Fruit fly (Drosophila melanogaster) whole organism, embryonic: ENCODE data around the gene mRpL32.

Experiments used
- Adf1 ChIP-seq: fragments of 200-800 bp; sonication (Bioruptor generic); IDR thresholded peaks from 2 replicates; pipeline ENCODE4 v1.3.6; 2022; ENCODE audit warnings: missing biosample characterization, missing genetic modification characterization
- Blimp-1 ChIP-seq: fragments of 200-800 bp; sonication (Bioruptor generic); optimal IDR thresholded peaks from 3 replicates; lab custom pipeline; 2018; ENCODE audit warnings: missing biosample characterization, missing genetic modification characterization, mild to moderate bottlenecking, moderate library complexity, missing genetic modification reagents
- C15 ChIP-seq: fragments of 200-800 bp; sonication (Bioruptor generic); IDR thresholded peaks from 3 replicates; pipeline ENCODE4 v1.3.6; 2022; ENCODE audit warnings: missing biosample characterization, missing genetic modification characterization
- CG10274 ChIP-seq: fragments of 200-800 bp; sonication (Bioruptor generic); optimal IDR thresholded peaks from 3 replicates; lab custom pipeline; 2017; ENCODE audit warnings: missing biosample characterization, mild to moderate bottlenecking, missing genetic modification characterization
- CG10431 ChIP-seq: fragments of 200-800 bp; sonication (Bioruptor generic); optimal IDR thresholded peaks from 3 replicates; lab custom pipeline; 2018; ENCODE audit warnings: missing biosample characterization, mild to moderate bottlenecking, missing genetic modification characterization
- CG10565 ChIP-seq: fragments of 200-800 bp; sonication (Bioruptor generic); optimal IDR thresholded peaks from 3 replicates; lab custom pipeline; 2016; ENCODE audit warnings: missing biosample characterization, mild to moderate bottlenecking, missing genetic modification characterization
- CG10979 ChIP-seq: fragments of 200-800 bp; sonication (Bioruptor generic); optimal IDR thresholded peaks from 2 replicates; lab custom pipeline; 2018; ENCODE audit warnings: missing biosample characterization, mild to moderate bottlenecking, missing genetic modification characterization, moderate library complexity
- CG11456 ChIP-seq: fragments of 200-800 bp; sonication (Bioruptor generic); IDR thresholded peaks from 3 replicates; pipeline ENCODE4 v1.3.6; 2022; ENCODE audit warnings: missing biosample characterization, missing genetic modification characterization
- CG11696 ChIP-seq: fragments of 200-800 bp; sonication (Bioruptor generic); IDR thresholded peaks from 2 replicates; pipeline ENCODE4 v1.3.6; 2022; ENCODE audit warnings: missing biosample characterization, missing genetic modification characterization
- CG13424 ChIP-seq: fragments of 200-800 bp; sonication (Bioruptor generic); optimal IDR thresholded peaks from 2 replicates; lab custom pipeline; 2019; ENCODE audit warnings: missing biosample characterization, mild to moderate bottlenecking, missing genetic modification characterization, moderate library complexity
- CG14014 ChIP-seq: fragments of 200-800 bp; sonication (Bioruptor generic); IDR thresholded peaks from 2 replicates; pipeline ENCODE4 v1.3.6; 2022; ENCODE audit warnings: missing biosample characterization, missing genetic modification characterization
- CG17186 ChIP-seq: fragments of 200-800 bp; sonication (Bioruptor generic); optimal IDR thresholded peaks from 3 replicates; lab custom pipeline; 2017; ENCODE audit warnings: missing biosample characterization, missing genetic modification reagents, missing genetic modification characterization
- CG18619 ChIP-seq: fragments of 200-800 bp; sonication (Bioruptor generic); optimal IDR thresholded peaks from 3 replicates; lab custom pipeline; 2017; ENCODE audit warnings: missing biosample characterization, mild to moderate bottlenecking, missing genetic modification characterization
- CG31365 ChIP-seq: fragments of 200-800 bp; sonication (Bioruptor generic); optimal IDR thresholded peaks from 2 replicates; lab custom pipeline; 2018; ENCODE audit warnings: missing biosample characterization, mild to moderate bottlenecking, missing genetic modification characterization
- CG33213 ChIP-seq: fragments of 200-800 bp; sonication (Bioruptor generic); optimal IDR thresholded peaks from 3 replicates; lab custom pipeline; 2016; ENCODE audit warnings: missing biosample characterization, missing genetic modification characterization
- CG34224 ChIP-seq: fragments of 200-800 bp; sonication (Bioruptor generic); IDR thresholded peaks from 3 replicates; pipeline ENCODE4 v1.3.6; 2022; ENCODE audit warnings: missing biosample characterization, missing genetic modification characterization; ENCODE audit not compliant: partially characterized antibody
- CG34376 ChIP-seq: fragments of 200-800 bp; sonication (Bioruptor generic); optimal IDR thresholded peaks from 2 replicates; lab custom pipeline; 2018; ENCODE audit warnings: missing biosample characterization, mild to moderate bottlenecking, missing genetic modification characterization
- CG4617 ChIP-seq: fragments of 200-800 bp; sonication (Bioruptor generic); optimal IDR thresholded peaks from 3 replicates; lab custom pipeline; 2016; ENCODE audit warnings: missing biosample characterization, missing genetic modification characterization, borderline replicate concordance
- CG5180 ChIP-seq: fragments of 200-800 bp; sonication (Bioruptor generic); optimal IDR thresholded peaks from 3 replicates; lab custom pipeline; 2017; ENCODE audit warnings: missing biosample characterization, missing genetic modification characterization, mild to moderate bottlenecking, moderate library complexity, missing genetic modification reagents
- CG6689 ChIP-seq: fragments of 200-800 bp; sonication (Bioruptor generic); IDR thresholded peaks from 2 replicates; pipeline ENCODE4 v1.3.6; 2022; ENCODE audit warnings: missing biosample characterization, missing genetic modification characterization
- CG6854 ChIP-seq: fragments of 200-800 bp; sonication (Bioruptor generic); optimal IDR thresholded peaks from 3 replicates; lab custom pipeline; 2017; ENCODE audit warnings: missing biosample characterization, mild to moderate bottlenecking, missing genetic modification characterization
- CG8359 ChIP-seq: fragments of 200-800 bp; sonication (Bioruptor generic); optimal IDR thresholded peaks from 2 replicates; lab custom pipeline; 2017; ENCODE audit warnings: missing biosample characterization, mild to moderate bottlenecking, missing genetic modification characterization, borderline replicate concordance
- Dad ChIP-seq: fragments of 200-800 bp; sonication (Bioruptor generic); optimal IDR thresholded peaks from 3 replicates; lab custom pipeline; 2016; ENCODE audit warnings: missing biosample characterization, missing genetic modification characterization
- Dip2 ChIP-seq: fragments of 200-800 bp; sonication (Bioruptor generic); IDR thresholded peaks from 2 replicates; pipeline ENCODE4 v1.3.6; 2022; ENCODE audit warnings: missing biosample characterization, missing genetic modification characterization
- Doc2 ChIP-seq: fragments of 200-800 bp; sonication (Bioruptor generic); IDR thresholded peaks from 2 replicates; pipeline ENCODE4 v1.3.6; 2022; ENCODE audit warnings: missing biosample characterization, missing genetic modification characterization
- HLHmδ ChIP-seq: fragments of 200-800 bp; sonication (Bioruptor generic); optimal IDR thresholded peaks from 2 replicates; lab custom pipeline; 2018; ENCODE audit warnings: missing biosample characterization, mild to moderate bottlenecking, missing genetic modification characterization, moderate library complexity
- Lpt ChIP-seq: fragments of >200 bp; optimal IDR thresholded peaks from 2 replicates; lab custom pipeline; 2018; ENCODE audit warnings: missing biosample characterization, missing genetic modification characterization
- MBD-R2 ChIP-seq: fragments of 200-800 bp; sonication (Bioruptor generic); IDR thresholded peaks from 2 replicates; pipeline ENCODE4 v1.3.6; 2022; ENCODE audit warnings: missing biosample characterization, missing genetic modification characterization
- Mrtf ChIP-seq: fragments of 200-800 bp; sonication (Bioruptor generic); IDR thresholded peaks from 3 replicates; pipeline ENCODE4 v1.3.6; 2022; ENCODE audit warnings: missing biosample characterization, missing genetic modification characterization
- Nf-YA ChIP-seq: fragments of 200-800 bp; sonication (Bioruptor generic); IDR thresholded peaks from 2 replicates; pipeline ENCODE4 v1.3.6; 2022; ENCODE audit warnings: missing biosample characterization, missing genetic modification characterization
- PHDP ChIP-seq: fragments of 200-800 bp; sonication (Bioruptor generic); optimal IDR thresholded peaks from 3 replicates; lab custom pipeline; 2018; ENCODE audit warnings: missing biosample characterization, mild to moderate bottlenecking, missing genetic modification characterization, moderate library complexity
- Poxn ChIP-seq: fragments of 200-800 bp; sonication (Bioruptor generic); IDR thresholded peaks from 2 replicates; pipeline ENCODE4 v1.3.6; 2022; ENCODE audit warnings: missing biosample characterization, missing genetic modification characterization
- Xbp1 ChIP-seq: fragments of 200-800 bp; sonication (Bioruptor generic); optimal IDR thresholded peaks from 3 replicates; lab custom pipeline; 2016; ENCODE audit warnings: missing biosample characterization, mild to moderate bottlenecking, missing genetic modification characterization
- Xrp1 ChIP-seq: fragments of 200-800 bp; sonication (Bioruptor generic); IDR thresholded peaks from 2 replicates; pipeline ENCODE4 v1.3.6; 2022; ENCODE audit warnings: missing biosample characterization, missing genetic modification characterization
- br ChIP-seq: fragments of >200 bp; optimal IDR thresholded peaks from 2 replicates; lab custom pipeline; 2017
- chif ChIP-seq, 2 experiments: fragments of 200-800 bp; sonication (Bioruptor generic); optimal IDR thresholded peaks; 3 replicates each; lab custom pipeline; 2016; ENCODE audit warnings: missing biosample characterization in 2 of 2, missing genetic modification characterization in 2 of 2
- cwo ChIP-seq: fragments of 200-800 bp; sonication (Bioruptor generic); optimal IDR thresholded peaks from 3 replicates; lab custom pipeline; 2017; ENCODE audit warnings: missing biosample characterization, missing genetic modification characterization, mild to moderate bottlenecking, moderate library complexity, missing genetic modification reagents
- dysf ChIP-seq: fragments of 200-800 bp; sonication (Bioruptor generic); IDR thresholded peaks from 3 replicates; pipeline ENCODE4 v1.3.6; 2022; ENCODE audit warnings: missing biosample characterization, missing genetic modification characterization
- emc ChIP-seq: fragments of 200-800 bp; sonication (Bioruptor generic); optimal IDR thresholded peaks from 2 replicates; lab custom pipeline; 2016; ENCODE audit warnings: missing biosample characterization, missing genetic modification characterization
- ewg ChIP-seq: fragments of 200-800 bp; sonication (Bioruptor generic); optimal IDR thresholded peaks from 3 replicates; lab custom pipeline; 2017; ENCODE audit warnings: mild to moderate bottlenecking, missing biosample characterization, missing genetic modification reagents, missing genetic modification characterization
- exex ChIP-seq: fragments of 200-800 bp; sonication (Bioruptor generic); optimal IDR thresholded peaks from 4 replicates; lab custom pipeline; 2018; ENCODE audit warnings: missing biosample characterization, mild to moderate bottlenecking, missing genetic modification characterization, moderate library complexity
- mirr ChIP-seq: fragments of 200-800 bp; sonication (Bioruptor generic); optimal IDR thresholded peaks from 3 replicates; lab custom pipeline; 2018; ENCODE audit warnings: missing biosample characterization, mild to moderate bottlenecking, missing genetic modification characterization
- pb ChIP-seq: fragments of 200-800 bp; sonication (Bioruptor generic); optimal IDR thresholded peaks from 3 replicates; lab custom pipeline; 2016; ENCODE audit warnings: missing biosample characterization, missing genetic modification characterization
- pum ChIP-seq: fragments of 200-800 bp; sonication (Bioruptor generic); optimal IDR thresholded peaks from 2 replicates; lab custom pipeline; 2016; ENCODE audit warnings: missing biosample characterization, missing genetic modification characterization
- stwl ChIP-seq: fragments of 200-800 bp; sonication (Bioruptor generic); optimal IDR thresholded peaks from 3 replicates; lab custom pipeline; 2018; ENCODE audit warnings: missing biosample characterization, mild to moderate bottlenecking, missing genetic modification characterization, moderate library complexity
- tin ChIP-seq: fragments of 200-800 bp; sonication (Bioruptor generic); optimal IDR thresholded peaks from 3 replicates; lab custom pipeline; 2016; ENCODE audit warnings: missing biosample characterization, missing genetic modification characterization
- tll ChIP-seq, 2 experiments: fragments of 200-800 bp in 1 of 2; fragments of >200 bp in 1 of 2; sonication (Bioruptor generic) in 1 of 2; optimal IDR thresholded peaks; 2 replicates each; lab custom pipeline; 2017 to 2019; ENCODE audit warnings: missing biosample characterization in 2 of 2, missing genetic modification characterization in 2 of 2, mild to moderate bottlenecking in 1 of 2, moderate library complexity in 1 of 2
- tx ChIP-seq: fragments of 200-800 bp; sonication (Bioruptor generic); optimal IDR thresholded peaks from 2 replicates; lab custom pipeline; 2016; ENCODE audit warnings: missing biosample characterization, missing genetic modification characterization

The mRpL32 gene

dm6 chr3R:31252093-31252962 lies at the start of gene mRpL32, which contains the start of gene qless (continued):
- TF ChIP-seq CG10431 (no peak), pb (GFP tag; lab: Kevin White, UChicago) (no peak), CG33213 (GFP tag; lab: Kevin White, UChicago) (peak; percentile 76), tin (GFP tag; lab: Kevin White, UChicago) (peak; percentile 82), Poxn (no peak), pum (peak; percentile 73), CG13424 (peak; percentile 45), CG10565 (peak; percentile 20), CG10979 (tag; lab: Kevin White, UChicago) (peak; percentile 22), MBD-R2 (GFP tag; lab: Robert Waterston, UW) (peak; percentile 80; the same call in 1 of the 2 replicates), CG6689 (GFP tag; lab: Robert Waterston, UW) (peak; percentile 88), CG18619 (GFP tag; lab: Kevin White, UChicago) (no peak), Dad (peak; percentile 89), Lpt (GFP tag; lab: Kevin White, UChicago) (no peak), tx (GFP tag; lab: Kevin White, UChicago) (peak; percentile 36), CG34376 (no peak), stwl (tag; lab: Kevin White, UChicago) (peak; percentile 54), CG34224 (GFP tag; lab: Robert Waterston, UW) (peak; percentile 74; the same call in 2 of the 3 replicates), CG14014 (GFP tag; lab: Robert Waterston, UW) (no peak), exex (tag; lab: Kevin White, UChicago) (no peak), Doc2 (GFP tag; lab: Robert Waterston, UW) (no peak), tll (GFP tag; optimal IDR thresholded peaks at IDR 0.05; lab: Kevin White, UChicago) (peak in 1 of 2 experiments; percentile 13), Xrp1 (GFP tag; lab: Robert Waterston, UW) (peak; percentile 91), PHDP (tag; lab: Kevin White, UChicago) (peak; percentile 14), C15 (GFP tag; lab: Robert Waterston, UW) (0 out of 3 replicates have a peak, but pooled peaks have one; percentile 34), CG4617 (GFP tag; lab: Kevin White, UChicago) (peak; percentile 33), Mrtf (GFP tag; lab: Robert Waterston, UW) (peak; percentile 53; the same call in 1 of the 3 replicates), cwo (GFP tag; lab: Kevin White, UChicago) (no peak), CG6854 (GFP tag; lab: Kevin White, UChicago) (no peak), Xbp1 (GFP tag; lab: Kevin White, UChicago) (peak; percentile 48), HLHmδ (peak; percentile 2), CG10274 (GFP tag; lab: Kevin White, UChicago) (no peak), Dip2 (peak; percentile 29; the same call in 1 of the 2 replicates), ewg (GFP tag; lab: Kevin White, UChicago) (peak; percentile 19), Nf-YA (GFP tag; lab: Robert Waterston, UW) (peak; percentile 39; the same call in 1 of the 2 replicates), br (lab: Kevin White, UChicago) (no peak), emc (GFP tag; lab: Kevin White, UChicago) (peak; percentile 72), mirr (GFP tag; lab: Kevin White, UChicago) (peak; percentile 14), CG5180 (GFP tag; lab: Kevin White, UChicago) (no peak), CG8359 (GFP tag; lab: Kevin White, UChicago) (peak; percentile 35), CG11456 (peak; percentile 82), dysf (GFP tag; lab: Robert Waterston, UW) (peak; percentile 74), chif (GFP tag; optimal IDR thresholded peaks at IDR 0.05; lab: Kevin White, UChicago) (peak; percentile 24 to 41), CG17186 (GFP tag; lab: Kevin White, UChicago) (peak; percentile 78), Adf1 (GFP tag; lab: Robert Waterston, UW) (no peak), CG11696 (GFP tag; lab: Robert Waterston, UW) (peak; percentile 50; the same call in 1 of the 2 replicates), CG31365 (tag; lab: Kevin White, UChicago) (no peak), Blimp-1 (peak; percentile 55)
